Worm (Caenorhabditis elegans) whole organism, L4 larva: Measurements from ENCODE around the gene Y54G2A.40.
A peak's percentile ranks its signal among the peaks of the same experiment; 100 is the strongest.
"Not testable (repeated sequence)": the region's sequence is repeated elsewhere in the genome, so short reads cannot be mapped to it uniquely, and the experiment has no call there.

ENCODE experiments used
- F44E2.7 ChIP-seq: fragments of 200-800 bp; sonication (Bioruptor generic); IDR thresholded peaks from 2 replicates; pipeline ENCODE4 v2.1.2; 2022; ENCODE audit warnings: missing genetic modification characterization, missing compliant biosample characterization
- T20F7.1 ChIP-seq: fragments of 200-800 bp; sonication (Bioruptor generic); optimal IDR thresholded peaks from 2 replicates; lab custom pipeline; 2018; ENCODE audit warnings: mild to moderate bottlenecking, missing genetic modification characterization, missing compliant biosample characterization
- Y48G9A.11 ChIP-seq: fragments of 200-800 bp; sonication (Bioruptor generic); IDR thresholded peaks from 2 replicates; pipeline ENCODE4 v1.3.6; 2022; ENCODE audit warnings: missing genetic modification reagents, missing genetic modification characterization, missing compliant biosample characterization
- aha-1 ChIP-seq: fragments of 150-350 bp; peaks from one replicate; lab custom pipeline; 2014; ENCODE audit warnings: missing biosample characterization, missing genetic modification characterization
- ama-1 ChIP-seq: fragments of 150-350 bp; optimal IDR thresholded peaks from 2 replicates; lab custom pipeline; 2014; ENCODE audit warnings: inconsistent platforms, mixed read lengths
- arid-1 ChIP-seq: fragments of 200-800 bp; sonication (Bioruptor generic); conservative IDR thresholded peaks from 2 replicates; pipeline ENCODE4 v1.3.6; 2022; ENCODE audit warnings: missing genetic modification reagents, missing genetic modification characterization, missing compliant biosample characterization
- ceh-20 ChIP-seq: fragments of 200-800 bp; sonication (Bioruptor generic); IDR thresholded peaks from 2 replicates; pipeline ENCODE4 v1.3.6; 2022; ENCODE audit warnings: missing genetic modification reagents, missing genetic modification characterization, missing compliant biosample characterization
- ceh-28 ChIP-seq: fragments of 150-350 bp; optimal IDR thresholded peaks from 2 replicates; lab custom pipeline; 2014; ENCODE audit warnings: missing biosample characterization, missing genetic modification reagents, missing genetic modification characterization
- ces-1 ChIP-seq: fragments of 150-350 bp; sonication (generic microtip); optimal IDR thresholded peaks from 4 replicates; lab custom pipeline; 2014; ENCODE audit warnings: missing biosample characterization, missing genetic modification reagents, missing genetic modification characterization
- ctbp-1 ChIP-seq: fragments of 200-800 bp; sonication (Bioruptor generic); IDR thresholded peaks from 2 replicates; pipeline ENCODE4 v1.3.6; 2022; ENCODE audit warnings: missing genetic modification reagents, missing genetic modification characterization, missing compliant biosample characterization
- daf-12 ChIP-seq: fragments of 150-350 bp; optimal IDR thresholded peaks from 2 replicates; lab custom pipeline; 2014; ENCODE audit warnings: missing biosample characterization, missing genetic modification reagents, missing genetic modification characterization
- daf-16 ChIP-seq, 3 experiments: sonication (generic microtip); optimal IDR thresholded peaks; 2 replicates each; lab custom pipeline; 2016 to 2017; ENCODE audit warnings: missing genetic modification characterization in 3 of 3, missing genetic modification reagents in 3 of 3, mild to moderate bottlenecking in 2 of 3, missing compliant biosample characterization in 2 of 3, missing biosample characterization in 1 of 3, moderate library complexity in 1 of 3
- daf-8 ChIP-seq: fragments of 200-800 bp; sonication (Bioruptor generic); IDR thresholded peaks from 2 replicates; pipeline ENCODE4 v1.3.6; 2022; ENCODE audit warnings: missing genetic modification characterization, missing compliant biosample characterization
- dpl-1 ChIP-seq: fragments of 150-350 bp; optimal IDR thresholded peaks from 2 replicates; lab custom pipeline; 2014; ENCODE audit warnings: missing biosample characterization, missing genetic modification reagents, missing genetic modification characterization
- duxl-1 ChIP-seq: sonication (generic microtip); optimal IDR thresholded peaks from 2 replicates; lab custom pipeline; 2016; ENCODE audit warnings: mild to moderate bottlenecking, missing genetic modification characterization, moderate library complexity, missing compliant biosample characterization; ENCODE audit not compliant: poor library complexity
- dve-1 ChIP-seq: sonication (generic microtip); optimal IDR thresholded peaks from 2 replicates; lab custom pipeline; 2017; ENCODE audit warnings: antibody characterized with exemption, mild to moderate bottlenecking, missing genetic modification characterization, missing compliant biosample characterization; ENCODE audit not compliant: insufficient read depth
- egl-27 ChIP-seq: sonication (generic microtip); optimal IDR thresholded peaks from 3 replicates; lab custom pipeline; 2017; ENCODE audit warnings: missing biosample characterization, missing genetic modification reagents, missing genetic modification characterization
- egl-43 ChIP-seq: fragments of 200-800 bp; sonication (Bioruptor generic); IDR thresholded peaks from 2 replicates; pipeline ENCODE4 v1.3.6; 2022; ENCODE audit warnings: missing genetic modification reagents, missing genetic modification characterization, missing compliant biosample characterization
- hlh-11 ChIP-seq: fragments of 200-800 bp; sonication (Bioruptor generic); optimal IDR thresholded peaks from 2 replicates; lab custom pipeline; 2018; ENCODE audit warnings: mild to moderate bottlenecking, missing genetic modification characterization, missing compliant biosample characterization
- hlh-30 ChIP-seq: sonication (generic microtip); optimal IDR thresholded peaks from 2 replicates; lab custom pipeline; 2017; ENCODE audit warnings: antibody characterized with exemption, mild to moderate bottlenecking, missing genetic modification characterization, missing compliant biosample characterization; ENCODE audit not compliant: insufficient read depth
- lim-7 ChIP-seq: fragments of 200-800 bp; sonication (Bioruptor generic); IDR thresholded peaks from 2 replicates; pipeline ENCODE4 v1.3.6; 2022; ENCODE audit warnings: missing genetic modification characterization, missing compliant biosample characterization
- lin-15B ChIP-seq: fragments of 150-350 bp; sonication (generic microtip); optimal IDR thresholded peaks from 3 replicates; lab custom pipeline; 2014; ENCODE audit warnings: missing biosample characterization, missing genetic modification characterization
- lin-38 ChIP-seq: fragments of 200-800 bp; sonication (Bioruptor generic); IDR thresholded peaks from 2 replicates; pipeline ENCODE4 v1.3.6; 2022; ENCODE audit warnings: missing genetic modification reagents, missing genetic modification characterization, missing compliant biosample characterization
- mdl-1 ChIP-seq, 2 experiments: fragments of 150-350 bp in 1 of 2; sonication (generic microtip) in 1 of 2; optimal IDR thresholded peaks; 2 replicates each; lab custom pipeline; 2014 to 2017; ENCODE audit warnings: missing biosample characterization in 2 of 2, missing genetic modification characterization in 2 of 2
- mes-2 ChIP-seq: sonication (generic microtip); optimal IDR thresholded peaks from 2 replicates; lab custom pipeline; 2016; ENCODE audit warnings: missing genotype, mild to moderate bottlenecking, missing genetic modification characterization, missing compliant biosample characterization; ENCODE audit not compliant: poor library complexity, severe bottlenecking
- mxl-2 ChIP-seq: fragments of 200-800 bp; sonication (Bioruptor generic); conservative IDR thresholded peaks from 2 replicates; pipeline ENCODE4 v1.3.6; 2022; ENCODE audit warnings: missing genetic modification reagents, missing genetic modification characterization, missing compliant biosample characterization
- nhr-10 ChIP-seq: fragments of 150-350 bp; optimal IDR thresholded peaks from 2 replicates; lab custom pipeline; 2014; ENCODE audit warnings: missing biosample characterization, missing genetic modification characterization
- nhr-11 ChIP-seq: fragments of 150-350 bp; optimal IDR thresholded peaks from 2 replicates; lab custom pipeline; 2014; ENCODE audit warnings: missing biosample characterization, missing genetic modification characterization
- nhr-77 ChIP-seq: fragments of 150-350 bp; optimal IDR thresholded peaks from 2 replicates; lab custom pipeline; 2014; ENCODE audit warnings: missing biosample characterization, missing genetic modification characterization
- pha-4 ChIP-seq, 2 experiments: fragments of 150-350 bp in 1 of 2; fragments of 200-800 bp in 1 of 2; sonication (Bioruptor generic) in 1 of 2; IDR thresholded peaks in 1 of 2; optimal IDR thresholded peaks in 1 of 2; 2 replicates each; pipeline versions ENCODE4 v1.3.6 to Lab custom; 2014 to 2022; ENCODE audit warnings: missing genetic modification characterization in 2 of 2, missing genetic modification reagents in 2 of 2, missing biosample characterization in 1 of 2, missing compliant biosample characterization in 1 of 2
- php-3 ChIP-seq: fragments of 200-800 bp; sonication (Bioruptor generic); IDR thresholded peaks from 2 replicates; pipeline ENCODE4 v1.3.6; 2022; ENCODE audit warnings: missing genetic modification reagents, missing genetic modification characterization, missing compliant biosample characterization
- pqm-1 ChIP-seq: sonication (generic microtip); optimal IDR thresholded peaks from 2 replicates; lab custom pipeline; 2017; ENCODE audit warnings: missing biosample characterization, missing genetic modification characterization
- set-16 ChIP-seq: fragments of 200-800 bp; sonication (Bioruptor generic); IDR thresholded peaks from 2 replicates; pipeline ENCODE4 v1.3.6; 2022; ENCODE audit warnings: missing genetic modification reagents, missing genetic modification characterization, missing compliant biosample characterization
- tag-97 ChIP-seq: fragments of 200-800 bp; sonication (Bioruptor generic); IDR thresholded peaks from 2 replicates; pipeline ENCODE4 v1.3.6; 2022; ENCODE audit warnings: missing genetic modification characterization, missing compliant biosample characterization
- unc-62 ChIP-seq, 3 experiments: fragments of 150-350 bp in 1 of 3; sonication (generic microtip); optimal IDR thresholded peaks in 2 of 3; peaks in 1 of 3; 1 replicate in 1 of 3; 2 replicates in 2 of 3; lab custom pipeline; 2014 to 2017; ENCODE audit warnings: missing biosample characterization in 3 of 3, missing genetic modification characterization in 3 of 3, missing genetic modification reagents in 3 of 3, missing genotype in 1 of 3
- vab-7 ChIP-seq: fragments of 200-800 bp; sonication (Bioruptor generic); IDR thresholded peaks from 2 replicates; pipeline ENCODE4 v1.3.6; 2022; ENCODE audit warnings: missing genetic modification reagents, missing genetic modification characterization, missing compliant biosample characterization
- zip-11 ChIP-seq: fragments of 200-800 bp; sonication (Bioruptor generic); IDR thresholded peaks from 2 replicates; pipeline ENCODE4 v1.3.6; 2022; ENCODE audit warnings: missing genetic modification characterization, missing compliant biosample characterization

Y54G2A.40 gene

DNA sequence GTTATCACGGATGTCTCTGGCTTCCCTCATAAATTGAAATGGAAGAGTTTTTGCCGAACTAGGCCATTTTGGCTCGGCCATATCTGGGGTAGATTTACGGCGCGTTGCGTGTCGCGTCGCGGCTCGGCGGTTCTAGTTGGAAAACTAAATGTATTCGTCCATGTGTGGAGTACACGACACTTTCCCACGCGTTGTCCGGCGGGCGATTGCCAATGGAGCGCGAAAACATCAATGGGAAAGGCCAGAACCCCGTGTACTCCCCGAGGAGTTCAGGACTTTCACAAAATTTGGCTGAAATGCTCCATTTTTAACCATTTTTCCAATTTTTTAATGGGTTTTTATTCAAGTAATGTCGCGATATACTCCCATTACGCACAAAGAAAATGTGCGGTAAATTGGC, 37.9 kb downstream of the Y54G2A.40 start:
- peak; percentile 19 for TF ChIP-seq aha-1
- TF ChIP-seq set-16 (GFP tag; lab: Robert Waterston, UW) = 0 out of 2 replicates have a peak, but pooled peaks have one; percentile 9
- TF ChIP-seq unc-62 (GFP tag; optimal IDR thresholded peaks at IDR 0.05 in 1 of 2; lab: Kevin White, UChicago) = peak in 1 of 2 experiments; percentile 93
- TF ChIP-seq unc-62 (tag; optimal IDR thresholded peaks at IDR 0.05; lab: Kevin White, UChicago) = not testable (repeated sequence)

DNA sequence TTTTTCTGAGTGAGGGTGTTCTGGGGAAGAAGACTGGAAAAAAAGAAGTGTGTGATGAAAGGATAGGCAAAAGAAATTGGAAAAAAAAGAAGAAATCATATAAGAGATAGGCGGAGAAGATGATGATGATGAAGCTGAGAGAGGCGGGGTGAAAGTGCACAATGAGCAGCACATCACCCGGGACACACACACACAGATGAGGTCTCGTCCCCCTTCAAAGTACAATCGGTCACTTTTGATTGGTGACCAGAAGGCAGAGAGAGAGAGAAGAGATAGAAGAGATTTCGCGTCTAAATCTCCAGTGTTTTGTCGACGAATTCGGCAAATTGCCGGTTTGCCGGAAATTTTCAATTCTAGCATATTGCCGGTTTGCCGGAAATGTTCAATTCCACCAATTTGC, 39.0 kb downstream of the Y54G2A.40 start:
- TF ChIP-seq php-3 (no peak), nhr-11 (no peak), daf-12 (no peak), aha-1 (no peak), pha-4 (GFP tag; IDR thresholded peaks at IDR 0.05; lab: Robert Waterston, UW) (no peak), pha-4 (tag; optimal IDR thresholded peaks at IDR 0.05; lab: Kevin White, UChicago) (no peak), hlh-11 (tag; lab: Kevin White, UChicago) (no peak), duxl-1 (tag; lab: Kevin White, UChicago) (no peak)

DNA sequence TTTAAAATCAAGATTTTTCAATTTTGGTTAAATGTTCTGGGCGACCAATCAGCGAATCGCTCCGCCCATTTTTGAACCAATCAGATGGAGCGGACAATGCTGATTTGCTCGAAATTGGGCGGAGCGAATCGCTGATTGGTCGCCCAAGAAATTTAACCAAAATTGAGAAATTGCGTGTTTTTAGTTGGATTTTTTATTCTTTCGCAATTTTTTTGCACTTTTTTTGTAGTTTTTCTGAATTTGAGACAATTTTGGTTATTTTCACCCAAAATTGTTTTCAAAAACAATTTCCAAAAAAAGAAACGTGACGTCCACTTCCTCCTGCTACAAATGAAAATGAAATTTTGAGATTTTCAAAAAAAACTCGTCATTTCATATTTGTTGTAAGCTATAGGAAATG, 40.4 kb downstream of the Y54G2A.40 start, which contains the start of gene dml-1:
dml-1 (plus strand) TSS at position 301 of the 400 bp plus-strand sequence.
- no peak for TF ChIP-seq vab-7 (GFP tag; lab: Robert Waterston, UW)
- TF ChIP-seq nhr-77 (tag; lab: Kevin White, UChicago) = no peak
- TF ChIP-seq T20F7.1 (GFP tag; lab: Kevin White, UChicago) = no peak
- no peak for TF ChIP-seq zip-11
- no peak for TF ChIP-seq F44E2.7 (GFP tag; lab: Robert Waterston, UW)
- no peak for TF ChIP-seq unc-62 (GFP tag; optimal IDR thresholded peaks at IDR 0.05 in 1 of 2; lab: Kevin White, UChicago)
- no peak for TF ChIP-seq unc-62 (tag; optimal IDR thresholded peaks at IDR 0.05; lab: Kevin White, UChicago)

DNA sequence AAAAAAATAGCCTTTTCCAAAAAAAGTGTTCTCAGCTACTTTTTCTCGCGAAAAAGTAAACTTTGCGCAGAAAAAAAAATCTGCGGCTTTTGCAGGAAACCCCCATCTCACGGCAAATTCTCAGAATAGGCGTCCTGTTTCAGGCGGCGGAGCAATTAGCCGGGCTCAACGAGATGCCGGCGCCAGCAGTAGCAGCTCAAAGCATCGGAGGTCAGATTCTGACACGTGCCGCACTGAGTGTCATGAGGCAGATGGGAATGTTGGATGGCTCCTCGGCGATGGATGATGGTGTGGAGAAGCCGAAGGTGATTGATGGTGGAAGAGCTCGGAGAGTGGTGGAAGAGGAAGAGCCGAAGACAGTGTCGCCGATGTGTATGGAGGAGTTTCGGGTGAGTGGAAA, 41.0 kb downstream of the Y54G2A.40 start:
- TF ChIP-seq lin-15B (tag; lab: Kevin White, UChicago) = no peak
- TF ChIP-seq mxl-2 (GFP tag; lab: Robert Waterston, UW) = no peak
- TF ChIP-seq egl-43 (GFP tag; lab: Robert Waterston, UW) = 0 out of 2 replicates have a peak, but pooled peaks have one; percentile 7
- no peak for TF ChIP-seq ctbp-1 (GFP tag; lab: Robert Waterston, UW)
- TF ChIP-seq set-16 (GFP tag; lab: Robert Waterston, UW) = peak; percentile 71
- TF ChIP-seq daf-8 (GFP tag; lab: Robert Waterston, UW) = no peak

DNA sequence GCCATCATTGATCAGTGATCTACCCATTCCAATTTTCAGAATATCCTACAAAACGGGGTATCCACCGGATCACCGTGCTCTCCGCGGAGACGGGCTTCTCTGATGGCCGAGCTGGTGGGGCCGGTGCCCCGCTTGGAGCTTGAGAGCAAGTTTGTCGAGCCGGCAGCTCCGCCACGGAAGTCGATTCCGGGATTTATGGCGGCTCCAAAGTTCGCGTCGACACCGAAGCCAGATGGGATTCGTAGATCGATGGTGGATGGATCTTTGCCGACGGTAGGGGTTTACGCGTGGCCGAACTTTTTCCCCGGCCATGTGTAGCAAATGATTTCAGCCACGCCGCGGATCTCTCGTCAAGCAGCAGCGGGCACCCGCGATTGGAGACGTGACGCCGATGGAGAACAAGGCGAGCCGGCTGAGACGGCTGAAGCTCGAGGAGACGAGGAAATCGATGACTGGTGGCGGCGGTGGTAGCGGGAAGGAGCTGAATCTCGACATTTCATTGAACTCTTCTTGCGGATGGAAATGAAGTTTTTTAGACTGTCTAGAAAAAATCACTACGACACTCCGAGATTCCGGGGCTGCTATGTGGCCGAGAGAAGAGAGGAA, 42.3 kb downstream of the Y54G2A.40 start:
- TF ChIP-seq set-16 (GFP tag; lab: Robert Waterston, UW) = peak; percentile 94
- 0 out of 2 replicates have a peak, but pooled peaks have one; percentile 18 for TF ChIP-seq php-3
- no peak for TF ChIP-seq daf-16 (GFP tag; optimal IDR thresholded peaks at IDR 0.05; lab: Kevin White, UChicago)
- TF ChIP-seq daf-16 (tag; optimal IDR thresholded peaks at IDR 0.05; lab: Kevin White, UChicago) = no peak

DNA sequence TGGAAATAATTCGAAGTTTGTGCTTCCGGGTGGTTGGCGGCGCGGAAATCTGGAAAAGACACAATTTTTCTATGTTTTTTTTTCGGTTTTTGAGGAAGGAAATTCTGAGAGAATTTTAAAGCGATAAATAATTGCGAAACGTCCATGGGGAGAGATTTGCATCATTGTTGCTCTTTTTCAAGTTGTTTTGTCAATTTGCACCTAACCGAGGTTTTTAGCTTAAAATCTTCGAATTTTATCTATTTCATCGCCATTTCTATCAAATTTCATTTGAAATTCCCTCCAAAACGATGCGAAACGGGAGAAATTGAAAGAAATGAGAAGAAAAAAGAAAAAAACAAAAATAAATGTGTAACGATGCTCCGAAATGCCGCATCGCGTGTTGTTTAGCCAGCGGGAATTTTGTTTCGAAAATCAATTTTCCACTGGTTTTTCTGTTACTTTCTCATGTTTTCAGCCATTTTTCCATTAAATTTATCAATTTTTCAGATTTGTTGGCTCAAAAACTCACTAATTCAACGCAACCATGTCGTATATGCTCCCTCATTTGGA, 44.2 kb downstream of the Y54G2A.40 start, which contains the start of the genes nprt-1 and dib-1:
nprt-1 (minus strand) TSS at position 51 of the 552 bp plus-strand sequence.
dib-1 (plus strand) TSS at position 482 of the 552 bp plus-strand sequence.
- TF ChIP-seq arid-1 (GFP tag; lab: Robert Waterston, UW) (no peak), ceh-28 (tag; lab: Kevin White, UChicago) (no peak), mes-2 (tag; lab: Kevin White, UChicago) (peak; percentile 49), dpl-1 (peak; percentile 83), ama-1 (peak; percentile 20), hlh-30 (tag; lab: Kevin White, UChicago) (peak; percentile 33), egl-27 (tag; lab: Kevin White, UChicago) (no peak), mdl-1 (tag; optimal IDR thresholded peaks at IDR 0.05; lab: Kevin White, UChicago) (no peak), lin-38 (GFP tag; lab: Robert Waterston, UW) (peak; percentile 45; the same call in 1 of the 2 replicates), nhr-10 (no peak), pqm-1 (tag; lab: Kevin White, UChicago) (no peak), Y48G9A.11 (0 out of 2 replicates have a peak, but pooled peaks have one; percentile 28), ces-1 (GFP tag; lab: Kevin White, UChicago) (no peak), dve-1 (peak; percentile 27), ceh-20 (GFP tag; lab: Robert Waterston, UW) (no peak), nhr-77 (tag; lab: Kevin White, UChicago) (peak; percentile 28), daf-16 (GFP tag; optimal IDR thresholded peaks at IDR 0.05; lab: Kevin White, UChicago) (no peak), daf-16 (tag; optimal IDR thresholded peaks at IDR 0.05; lab: Kevin White, UChicago) (peak; percentile 6), lim-7 (no peak), tag-97 (GFP tag; lab: Robert Waterston, UW) (no peak)
